Worm (Caenorhabditis elegans): ENCODE measurements around the gene mig-32.
A peak's percentile ranks its signal among the peaks of the same experiment; 100 is the strongest.

mig-32 gene

DNA sequence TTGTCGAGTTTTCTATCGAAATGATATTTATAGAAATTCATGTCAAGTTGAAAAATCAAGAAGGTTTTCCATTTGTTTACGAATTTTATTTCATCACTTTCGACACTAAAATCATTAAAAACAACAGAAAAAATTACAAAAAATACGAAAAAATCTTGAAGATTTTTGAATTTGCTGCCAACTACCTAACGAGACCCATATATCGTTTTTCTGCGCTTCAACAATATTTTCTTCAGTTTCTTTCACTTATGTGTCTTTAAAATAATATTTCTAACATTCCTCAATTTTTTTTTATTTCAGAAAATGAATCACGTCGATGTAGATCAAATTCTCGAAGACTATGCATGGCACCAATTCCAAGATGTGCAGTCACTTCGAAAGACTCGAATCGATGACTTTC, 37.2 kb upstream of the mig-32 start, which contains the start of gene lin-24:
Gene lin-24 (plus strand): TSS at position 301 of the 400 bp plus-strand sequence.
- TF ChIP-seq mml-1 (tag; optimal IDR thresholded peaks at IDR 0.05) (no peak), snpc-4 (tag; optimal IDR thresholded peaks at IDR 0.05) (no peak), ZK546.5 (tag; optimal IDR thresholded peaks at IDR 0.05) (no peak), mdl-1 (tag; optimal IDR thresholded peaks at IDR 0.05) (no peak), nhr-76 (tag; optimal IDR thresholded peaks at IDR 0.05) (no peak)

DNA sequence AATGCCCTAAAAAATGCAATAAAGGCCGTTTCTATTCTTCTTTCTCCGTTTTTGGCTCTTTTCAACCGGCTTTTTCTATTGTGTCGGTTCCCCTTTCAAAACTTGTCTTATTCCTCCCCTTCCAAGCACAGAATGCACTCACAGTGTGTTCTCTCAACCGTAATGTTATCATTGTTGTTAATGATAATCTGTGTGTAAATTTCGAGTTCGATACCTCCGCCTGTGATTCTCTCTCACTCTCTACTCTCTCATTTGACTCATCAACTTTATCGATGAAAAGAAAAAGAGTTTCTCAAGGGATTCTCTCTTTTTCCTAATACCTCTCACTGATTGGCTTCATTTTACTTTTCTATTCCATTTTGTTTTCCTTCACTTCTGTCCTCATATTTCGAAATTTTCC, 36.7 kb upstream of the mig-32 start:
- TF ChIP-seq zag-1 (tag; optimal IDR thresholded peaks at IDR 0.05) (no peak), hmg-11 (tag; optimal IDR thresholded peaks at IDR 0.05) (no peak), daf-12 (tag; optimal IDR thresholded peaks at IDR 0.05) (no peak), pha-4 (tag; optimal IDR thresholded peaks at IDR 0.05) (peak; percentile 23), elt-1 (tag; optimal IDR thresholded peaks at IDR 0.05) (no peak), nfya-1 (tag; optimal IDR thresholded peaks at IDR 0.05; ENCODE audit: insufficient read depth) (peak; percentile 28), nhr-25 (tag; optimal IDR thresholded peaks at IDR 0.05) (no peak), nhr-43 (tag; optimal IDR thresholded peaks at IDR 0.05; ENCODE audit: poor library complexity, severe bottlenecking) (no peak), skn-1 (tag; optimal IDR thresholded peaks at IDR 0.05) (no peak), nhr-67 (tag; optimal IDR thresholded peaks at IDR 0.05) (no peak), mml-1 (tag; optimal IDR thresholded peaks at IDR 0.05) (no peak), jun-1 (tag; optimal IDR thresholded peaks at IDR 0.05) (no peak), ceh-9 (tag; optimal IDR thresholded peaks at IDR 0.05) (no peak), ztf-11 (tag; optimal IDR thresholded peaks at IDR 0.05) (no peak), lsy-12 (tag; optimal IDR thresholded peaks at IDR 0.05) (no peak), nhr-12 (tag; optimal IDR thresholded peaks at IDR 0.05) (no peak), elt-2 (tag; optimal IDR thresholded peaks at IDR 0.05) (peak; percentile 47), fkh-2 (tag; optimal IDR thresholded peaks at IDR 0.05) (no peak), ZK546.5 (tag; optimal IDR thresholded peaks at IDR 0.05) (no peak), fkh-10 (GFP tag; optimal IDR thresholded peaks at IDR 0.05) (no peak), nhr-77 (tag; optimal IDR thresholded peaks at IDR 0.05) (no peak), ceh-82 (tag; optimal IDR thresholded peaks at IDR 0.05) (no peak), R02D3.7 (tag; optimal IDR thresholded peaks at IDR 0.05) (no peak), ceh-28 (tag; optimal IDR thresholded peaks at IDR 0.05) (no peak), pqm-1 (tag; optimal IDR thresholded peaks at IDR 0.05) (peak; percentile 28), snpc-4 (tag; optimal IDR thresholded peaks at IDR 0.05) (peak; percentile 7)

DNA sequence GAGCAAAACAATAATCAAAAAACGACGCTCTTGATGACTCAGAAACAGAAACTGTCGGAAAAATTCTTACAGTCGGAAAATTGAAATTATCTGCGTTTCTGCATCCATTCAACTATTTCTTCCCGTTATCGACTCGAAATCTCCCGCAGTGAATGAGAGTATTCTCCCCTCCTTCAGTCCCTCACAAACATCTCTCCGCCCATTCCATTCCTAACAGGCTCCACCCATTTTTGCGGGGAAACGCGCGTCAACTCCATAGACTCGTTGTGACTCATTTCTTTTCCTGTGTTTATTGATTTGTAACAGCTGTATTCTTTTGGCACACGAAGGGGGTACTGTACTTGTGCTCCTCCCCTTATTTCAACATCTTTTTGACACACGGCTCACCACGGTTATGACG, 35.8 kb upstream of the mig-32 start:
- TF ChIP-seq nhr-25 (tag; optimal IDR thresholded peaks at IDR 0.05), result peak; percentile 27
- peak; percentile 13 for TF ChIP-seq pha-4 (tag; optimal IDR thresholded peaks at IDR 0.05)
- no peak for TF ChIP-seq fkh-10 (GFP tag; optimal IDR thresholded peaks at IDR 0.05)
- no peak for TF ChIP-seq egl-27 (tag; optimal IDR thresholded peaks at IDR 0.05)
- peak; percentile 42 for TF ChIP-seq nfya-1 (tag; optimal IDR thresholded peaks at IDR 0.05; ENCODE audit: insufficient read depth)

ce11 chrIV:12126740-12127472, 34.9 kb upstream of the mig-32 start:
- TF ChIP-seq ceh-28 (tag; optimal IDR thresholded peaks at IDR 0.05) (no peak), elt-1 (tag; optimal IDR thresholded peaks at IDR 0.05) (no peak), lin-39 (tag; optimal IDR thresholded peaks at IDR 0.05) (peak; percentile 29), elt-2 (tag; optimal IDR thresholded peaks at IDR 0.05) (no peak), nhr-237 (tag; optimal IDR thresholded peaks at IDR 0.05) (no peak), eor-1 (tag; optimal IDR thresholded peaks at IDR 0.05) (no peak), fkh-10 (GFP tag; optimal IDR thresholded peaks at IDR 0.05) (peak; percentile 20)

DNA sequence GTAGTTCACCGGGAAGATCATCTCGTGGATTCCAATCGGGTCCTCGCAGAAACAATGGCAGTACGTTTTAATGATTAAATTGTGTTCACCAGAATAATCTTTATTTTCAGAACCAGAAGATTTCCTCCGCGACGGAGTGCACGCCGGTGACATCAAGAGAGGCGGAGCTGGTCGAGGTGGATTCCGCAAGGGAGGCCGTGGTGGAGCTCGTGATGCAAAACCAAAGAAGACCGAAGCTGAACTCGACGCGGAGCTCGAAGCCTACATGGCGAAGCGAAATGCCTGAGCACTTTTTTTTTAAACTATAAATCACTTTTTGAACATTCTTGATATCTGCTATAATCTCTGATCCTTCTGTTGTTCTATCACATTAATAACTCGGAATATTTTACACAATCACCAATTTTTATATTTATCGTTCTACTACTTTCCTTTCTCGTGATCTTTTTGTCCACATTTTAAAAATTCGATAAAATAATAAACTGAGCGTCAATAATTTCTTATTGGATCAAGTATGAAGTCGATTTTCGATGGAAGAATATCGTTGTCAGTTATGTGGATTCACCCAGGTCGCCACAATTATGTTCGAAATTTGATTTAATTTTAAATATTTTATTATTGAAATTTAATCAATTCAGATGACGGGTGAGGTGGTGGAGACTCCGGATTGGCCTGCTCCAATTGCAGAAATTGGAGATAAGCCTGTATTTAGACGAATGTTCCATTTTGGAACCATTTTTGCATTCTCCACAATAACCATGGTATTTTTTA, 32.5 kb upstream of the mig-32 start, which contains the start of gene dhhc-6:
Gene dhhc-6 (plus strand): TSS at position 639 of the 771 bp plus-strand sequence.
- no peak for TF ChIP-seq ZK546.5 (tag; optimal IDR thresholded peaks at IDR 0.05)
- no peak for TF ChIP-seq aly-2 (tag; optimal IDR thresholded peaks at IDR 0.05)
